Fruit fly (Drosophila melanogaster) whole organism, wandering third instar larva: ENCODE measurements around the gene CG43090.

ENCODE experiments used
- Abd-B ChIP-seq: fragments of >200 bp; optimal IDR thresholded peaks from 2 replicates; lab custom pipeline; 2017; ENCODE audit warnings: missing biosample characterization, missing genetic modification characterization
- CG32264 ChIP-seq: fragments of 200-800 bp; sonication (Bioruptor generic); optimal IDR thresholded peaks from 2 replicates; lab custom pipeline; 2016; ENCODE audit warnings: missing biosample characterization, missing genetic modification characterization
- CrebA ChIP-seq: fragments of 200-800 bp; sonication (Bioruptor generic); optimal IDR thresholded peaks from 2 replicates; lab custom pipeline; 2016; ENCODE audit warnings: missing biosample characterization, mild to moderate bottlenecking, missing genetic modification characterization, borderline replicate concordance
- Dfd ChIP-seq: fragments of >200 bp; optimal IDR thresholded peaks from 2 replicates; lab custom pipeline; 2017; ENCODE audit warnings: missing biosample characterization, missing genetic modification characterization
- GATAd ChIP-seq: sonication (Bioruptor generic); optimal IDR thresholded peaks from 2 replicates; lab custom pipeline; 2016; ENCODE audit warnings: missing biosample characterization, missing genetic modification characterization
- HLH106 ChIP-seq: fragments of 200-800 bp; optimal IDR thresholded peaks from 3 replicates; lab custom pipeline; 2019; ENCODE audit warnings: missing biosample characterization, mild to moderate bottlenecking, missing genetic modification characterization, moderate library complexity
- Hnf4 ChIP-seq: fragments of 200-800 bp; sonication (Bioruptor generic); optimal IDR thresholded peaks from 2 replicates; lab custom pipeline; 2016; ENCODE audit warnings: missing biosample characterization, mild to moderate bottlenecking, missing genetic modification characterization
- Jra ChIP-seq: sonication (Bioruptor generic); optimal IDR thresholded peaks from 2 replicates; lab custom pipeline; 2016; ENCODE audit warnings: missing biosample characterization, missing genetic modification characterization
- Myc ChIP-seq: fragments of >200 bp; optimal IDR thresholded peaks from 2 replicates; lab custom pipeline; 2017
- N ChIP-seq: fragments of >200 bp; optimal IDR thresholded peaks from 2 replicates; lab custom pipeline; 2018; ENCODE audit warnings: missing biosample characterization, missing external identifiers, missing genetic modification characterization
- OdsH ChIP-seq: fragments of 200-800 bp; sonication (Bioruptor generic); optimal IDR thresholded peaks from 2 replicates; lab custom pipeline; 2016; ENCODE audit warnings: missing biosample characterization, mild to moderate bottlenecking, missing genetic modification characterization
- Vsx2 ChIP-seq: fragments of 200-300, 225-300 bp; sonication (Bioruptor generic); optimal IDR thresholded peaks from 2 replicates; lab custom pipeline; 2018; ENCODE audit warnings: missing biosample characterization, missing genetic modification characterization; ENCODE audit not compliant: partially characterized antibody
- br ChIP-seq: fragments of 200-800 bp; sonication (Bioruptor generic); optimal IDR thresholded peaks from 2 replicates; lab custom pipeline; 2016; ENCODE audit warnings: missing biosample characterization, missing genetic modification characterization
- dl ChIP-seq, 2 experiments: fragments of 175-275, 200-275 bp in 1 of 2; fragments of 200-275 bp in 1 of 2; sonication (Bioruptor generic); optimal IDR thresholded peaks; lab custom pipeline; 2018; ENCODE audit warnings: mild to moderate bottlenecking in 2 of 2, missing biosample characterization in 2 of 2, missing genetic modification characterization in 2 of 2, moderate library complexity in 2 of 2; ENCODE audit not compliant: partially characterized antibody in 2 of 2, insufficient read depth in 1 of 2
- dmrt93B ChIP-seq: fragments of 200-800 bp; sonication (Bioruptor generic); optimal IDR thresholded peaks from 2 replicates; lab custom pipeline; 2018; ENCODE audit warnings: missing biosample characterization, mild to moderate bottlenecking, missing genetic modification characterization
- dsf ChIP-seq: sonication (Bioruptor generic); optimal IDR thresholded peaks from 2 replicates; lab custom pipeline; 2016; ENCODE audit warnings: missing biosample characterization, missing genetic modification characterization, borderline replicate concordance
- foxo ChIP-seq, 2 experiments: fragments of 200-800 bp; sonication (Bioruptor generic); optimal IDR thresholded peaks; 2 replicates in 1 of 2; 3 replicates in 1 of 2; lab custom pipeline; 2016 to 2017; ENCODE audit warnings: missing biosample characterization in 2 of 2, missing genetic modification characterization in 2 of 2
- fru ChIP-seq: fragments of 200-800 bp; sonication (Bioruptor generic); optimal IDR thresholded peaks from 3 replicates; lab custom pipeline; 2016; ENCODE audit warnings: missing biosample characterization, mild to moderate bottlenecking, missing genetic modification characterization
- h ChIP-seq: fragments of 200-800 bp; sonication (Bioruptor generic); optimal IDR thresholded peaks from 3 replicates; lab custom pipeline; 2016; ENCODE audit warnings: missing biosample characterization, mild to moderate bottlenecking, missing genetic modification characterization
- lola ChIP-seq: fragments of >200 bp; optimal IDR thresholded peaks from 2 replicates; lab custom pipeline; 2017; ENCODE audit warnings: missing biosample characterization, missing genetic modification characterization
- psq ChIP-seq: fragments of 200-800 bp; sonication (Bioruptor generic); optimal IDR thresholded peaks from 3 replicates; lab custom pipeline; 2017; ENCODE audit warnings: missing biosample characterization, mild to moderate bottlenecking, missing genetic modification characterization, moderate library complexity
- rgr ChIP-seq: fragments of 200-800 bp; sonication (Bioruptor generic); optimal IDR thresholded peaks from 3 replicates; lab custom pipeline; 2016; ENCODE audit warnings: missing biosample characterization, mild to moderate bottlenecking, missing genetic modification characterization
- sage ChIP-seq: fragments of 200-800 bp; sonication (Bioruptor generic); optimal IDR thresholded peaks from 2 replicates; lab custom pipeline; 2016; ENCODE audit warnings: missing biosample characterization, mild to moderate bottlenecking, missing genetic modification characterization
- sv ChIP-seq: fragments of 200-800 bp; sonication (Bioruptor generic); optimal IDR thresholded peaks from 3 replicates; lab custom pipeline; 2016; ENCODE audit warnings: missing biosample characterization, missing genetic modification characterization
- tai ChIP-seq: sonication (Bioruptor generic); optimal IDR thresholded peaks from 2 replicates; lab custom pipeline; 2016; ENCODE audit warnings: missing biosample characterization, missing genetic modification characterization
- usp ChIP-seq: fragments of >200 bp; optimal IDR thresholded peaks from 2 replicates; lab custom pipeline; 2017; ENCODE audit warnings: missing biosample characterization, missing genetic modification characterization

CG43090 gene

dm6 chrX:6192332-6192731, 7.4 kb downstream of the CG43090 start, which contains the start of gene Ca-alpha1T:
Gene Ca-alpha1T (minus strand): TSS chrX:6192483.
- TF ChIP-seq Hnf4 (GFP tag; lab: Kevin White, UChicago) (no peak), tai (no peak), sage (no peak), dmrt93B (GFP tag; lab: Kevin White, UChicago) (no peak), fru (GFP tag; lab: Kevin White, UChicago) (no peak), OdsH (no peak)

DNA sequence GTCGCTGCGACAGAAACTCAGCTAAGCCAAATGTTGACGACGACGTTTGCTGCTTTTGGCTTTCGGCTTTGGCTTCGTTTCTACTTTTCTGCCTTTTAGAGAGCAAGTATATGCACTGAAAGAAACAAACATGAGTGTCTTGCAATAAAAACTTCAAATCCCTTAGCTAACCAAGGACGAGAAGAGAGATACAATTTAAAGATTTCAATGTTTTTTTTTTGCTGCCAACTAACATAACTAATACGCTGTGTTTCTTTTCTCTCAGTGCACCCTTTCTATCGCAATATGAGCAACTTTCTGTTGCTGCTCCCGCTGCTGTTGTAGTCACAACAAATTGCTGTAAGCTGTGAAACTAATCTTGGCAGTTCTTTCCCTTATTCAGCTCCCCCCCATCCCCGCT, 20.3 kb downstream of the CG43090 start:
- TF ChIP-seq dl (GFP tag; optimal IDR thresholded peaks at IDR 0.05; lab: Kevin White, UChicago; ENCODE audit: insufficient read depth in 1 of 2, partially characterized antibody in 2 of 2) (no peak), Abd-B (GFP tag; lab: Kevin White, UChicago) (no peak), h (GFP tag; lab: Kevin White, UChicago) (no peak), Vsx2 (GFP tag; lab: Kevin White, UChicago) (no peak), lola (GFP tag; lab: Kevin White, UChicago) (no peak), dsf (no peak), sv (GFP tag; lab: Kevin White, UChicago) (no peak), CrebA (GFP tag; lab: Kevin White, UChicago) (no peak), CG32264 (GFP tag; lab: Kevin White, UChicago) (no peak)

- TF ChIP-seq Dfd (GFP tag; lab: Kevin White, UChicago) (peak; percentile 46), GATAd (no peak)
- TF ChIP-seq, all 38 proteins: peak for 1
These were observed 32.9 kb downstream of the CG43090 start for dm6 chrX:6166784-6167183.

dm6 chrX:6151919-6152318, 47.8 kb downstream of the CG43090 start:
- TF ChIP-seq foxo (GFP tag; optimal IDR thresholded peaks at IDR 0.05; lab: Kevin White, UChicago) (no peak), Dfd (GFP tag; lab: Kevin White, UChicago) (no peak), sage (no peak), psq (no peak), h (GFP tag; lab: Kevin White, UChicago) (no peak), N (GFP tag; lab: Kevin White, UChicago) (no peak), HLH106 (tag; lab: Kevin White, UChicago) (no peak), br (no peak), CrebA (GFP tag; lab: Kevin White, UChicago) (no peak), usp (GFP tag; lab: Kevin White, UChicago) (no peak), Jra (GFP tag; lab: Kevin White, UChicago) (no peak), Myc (lab: Kevin White, UChicago) (no peak), rgr (no peak), Vsx2 (GFP tag; lab: Kevin White, UChicago) (no peak), dl (GFP tag; optimal IDR thresholded peaks at IDR 0.05; lab: Kevin White, UChicago; ENCODE audit: insufficient read depth in 1 of 2, partially characterized antibody in 2 of 2) (no peak), fru (GFP tag; lab: Kevin White, UChicago) (no peak)
